Worm (Caenorhabditis elegans) whole organism, L2 larva: ENCODE measurements around the gene Y43F8B.2.

Source experiments
- R02D3.7 ChIP-seq: fragments of 150-350 bp; optimal IDR thresholded peaks from 2 replicates; lab custom pipeline; 2014; ENCODE audit warnings: missing biosample characterization, missing genetic modification characterization
- ceh-82 ChIP-seq: fragments of 150-350 bp; optimal IDR thresholded peaks from 2 replicates; lab custom pipeline; 2014; ENCODE audit warnings: missing biosample characterization, missing genetic modification characterization
- nhr-12 ChIP-seq: fragments of 150-350 bp; optimal IDR thresholded peaks from 2 replicates; lab custom pipeline; 2014; ENCODE audit warnings: missing biosample characterization, missing genetic modification characterization
- nhr-77 ChIP-seq: fragments of 150-350 bp; optimal IDR thresholded peaks from 2 replicates; lab custom pipeline; 2014; ENCODE audit warnings: missing biosample characterization, missing genetic modification characterization
- snpc-4 ChIP-seq: fragments of 150-350 bp; optimal IDR thresholded peaks from 2 replicates; lab custom pipeline; 2014; ENCODE audit warnings: missing biosample characterization, missing genetic modification characterization
- ztf-11 ChIP-seq: sonication (generic microtip); optimal IDR thresholded peaks from 2 replicates; lab custom pipeline; 2017; ENCODE audit warnings: missing biosample characterization, missing genetic modification characterization

ce11 chrV:19524569-19524968, 8.3 kb downstream of the Y43F8B.2 start:
- TF ChIP-seq nhr-12 (tag; lab: Kevin White, UChicago) (no peak), nhr-77 (tag; lab: Kevin White, UChicago) (no peak), R02D3.7 (tag; lab: Kevin White, UChicago) (no peak), snpc-4 (tag; lab: Kevin White, UChicago) (no peak), ztf-11 (tag; lab: Kevin White, UChicago) (no peak), ceh-82 (no peak)
